Worm (Caenorhabditis elegans) whole organism, young adult: ENCODE results near the gene C50B6.9.

Experiments used
- atf-7 ChIP-seq: sonication (generic microtip); optimal IDR thresholded peaks from 2 replicates; lab custom pipeline; 2017; ENCODE audit warnings: mild to moderate bottlenecking, missing genetic modification characterization, missing compliant biosample characterization
- nfyb-1 ChIP-seq: fragments of 200-800 bp; sonication (Bioruptor generic); IDR thresholded peaks from 2 replicates; pipeline ENCODE4 v1.3.6; 2022; ENCODE audit warnings: missing genetic modification reagents, missing genetic modification characterization, missing compliant biosample characterization
- ztf-28 ChIP-seq: fragments of 200-800 bp; sonication (Bioruptor generic); IDR thresholded peaks from 2 replicates; pipeline ENCODE4 v1.3.6; 2022; ENCODE audit warnings: missing genetic modification reagents, missing genetic modification characterization, missing compliant biosample characterization

DNA sequence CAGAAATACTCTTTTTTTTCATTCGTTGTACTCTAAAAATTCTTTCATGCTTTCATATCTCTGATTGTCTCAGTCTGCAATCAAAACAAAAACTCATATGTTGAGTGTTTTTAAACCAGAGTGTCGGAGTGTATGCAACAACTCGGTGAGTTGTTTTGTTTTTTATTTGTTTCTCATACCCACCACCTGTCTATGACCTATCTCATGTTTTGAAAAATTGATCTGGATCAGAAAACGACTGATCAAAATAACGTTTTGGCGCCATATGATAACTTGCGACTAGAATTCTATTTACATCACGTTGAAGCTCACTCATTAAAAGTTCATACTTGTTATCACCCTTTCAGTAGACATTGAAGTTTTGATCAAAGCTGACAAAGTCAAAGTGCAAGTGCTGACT, 37.5 kb upstream of the C50B6.9 start:
- no peak for TF ChIP-seq atf-7 (tag; lab: Kevin White, UChicago)
- no peak for TF ChIP-seq ztf-28
- TF ChIP-seq nfyb-1 = no peak
